Fruit fly (Drosophila melanogaster) whole organism, adult: Measurements from ENCODE around the gene RpS3A.

Source experiments
- CG12768 ChIP-seq: fragments of 200-800 bp; sonication (Bioruptor generic); optimal IDR thresholded peaks from 2 replicates; lab custom pipeline; 2017; ENCODE audit warnings: missing biosample characterization, missing genetic modification characterization, mild to moderate bottlenecking, moderate library complexity, missing genetic modification reagents
- CG14711 ChIP-seq: fragments of 200-800 bp; sonication (Bioruptor generic); optimal IDR thresholded peaks from 2 replicates; lab custom pipeline; 2018; ENCODE audit warnings: missing biosample characterization, mild to moderate bottlenecking, missing genetic modification characterization, moderate library complexity
- Crg-1 ChIP-seq: fragments of 200-800 bp; sonication (Bioruptor generic); optimal IDR thresholded peaks from 2 replicates; lab custom pipeline; 2016; ENCODE audit warnings: missing biosample characterization, missing genetic modification characterization
- Hr96 ChIP-seq: fragments of 200-800 bp; sonication (Bioruptor generic); optimal IDR thresholded peaks from 2 replicates; lab custom pipeline; 2016; ENCODE audit warnings: missing biosample characterization, missing genetic modification characterization
- cic ChIP-seq: fragments of 200-800 bp; sonication (Bioruptor generic); optimal IDR thresholded peaks from 2 replicates; lab custom pipeline; 2017; ENCODE audit warnings: missing biosample characterization, mild to moderate bottlenecking, missing genetic modification characterization, moderate library complexity
- kay ChIP-seq: fragments of 200-800 bp; sonication (Bioruptor generic); peaks from one replicate; lab custom pipeline; 2016; ENCODE audit warnings: missing biosample characterization, missing genetic modification characterization, borderline replicate concordance
- ovo ChIP-seq: fragments of 200-800 bp; sonication (Bioruptor generic); optimal IDR thresholded peaks from 2 replicates; lab custom pipeline; 2016; ENCODE audit warnings: missing biosample characterization, missing genetic modification characterization

dm6 chr4:89709-90108 is 22.7 kb upstream of the RpS3A start:
- TF ChIP-seq cic (GFP tag; lab: Kevin White, UChicago), result no peak
- TF ChIP-seq Hr96 (GFP tag; lab: Kevin White, UChicago), result no peak
- TF ChIP-seq ovo (GFP tag; lab: Kevin White, UChicago), result no peak
- no peak for TF ChIP-seq kay (GFP tag; lab: Kevin White, UChicago)
- TF ChIP-seq Crg-1 (GFP tag; lab: Kevin White, UChicago), result no peak
- no peak for TF ChIP-seq CG12768 (GFP tag; lab: Kevin White, UChicago)
- peak; percentile 7 for TF ChIP-seq CG14711 (tag; lab: Kevin White, UChicago)
